Fruit fly (Drosophila melanogaster): ENCODE results near the gene CG17855.

The CG17855 gene

DNA sequence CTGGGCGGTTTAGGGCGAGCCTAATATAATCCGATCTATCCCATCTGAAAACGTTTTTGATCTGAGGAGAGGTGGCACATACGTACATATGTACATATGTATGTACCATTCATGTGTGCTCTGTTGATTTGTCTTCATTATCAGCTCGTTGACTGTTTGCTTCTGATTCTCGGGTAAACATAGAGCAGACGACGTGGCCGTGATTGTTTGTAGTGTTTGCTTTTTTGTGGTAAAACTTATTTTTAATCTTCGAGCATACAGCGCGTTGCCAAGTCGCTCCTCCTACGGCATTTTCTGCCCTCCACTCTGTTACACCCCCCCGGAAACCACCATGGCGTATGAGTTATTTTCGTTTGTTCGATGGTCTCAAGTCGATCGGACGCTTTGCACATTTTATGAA lies 14.6 kb upstream of the CG17855 start:
- TF ChIP-seq CG8478 (optimal IDR thresholded peaks at IDR 0.05) (no peak), pan (optimal IDR thresholded peaks at IDR 0.05) (no peak), psq (optimal IDR thresholded peaks at IDR 0.05) (no peak), usp (GFP tag; optimal IDR thresholded peaks at IDR 0.05) (no peak), Dll (optimal IDR thresholded peaks at IDR 0.05) (no peak), EcR (GFP tag; optimal IDR thresholded peaks at IDR 0.05) (no peak)

- TF ChIP-seq psq (optimal IDR thresholded peaks at IDR 0.05) (no peak), pan (optimal IDR thresholded peaks at IDR 0.05) (peak; percentile 23)
Measured at dm6 chr2L:9526518-9526917, 13.8 kb upstream of the CG17855 start.

dm6 chr2L:9528215-9528614 lies 12.1 kb upstream of the CG17855 start, which contains the start of gene CG31883:
Gene CG31883 (plus strand): TSS chr2L:9528515.
- no peak for TF ChIP-seq psq (optimal IDR thresholded peaks at IDR 0.05)

DNA sequence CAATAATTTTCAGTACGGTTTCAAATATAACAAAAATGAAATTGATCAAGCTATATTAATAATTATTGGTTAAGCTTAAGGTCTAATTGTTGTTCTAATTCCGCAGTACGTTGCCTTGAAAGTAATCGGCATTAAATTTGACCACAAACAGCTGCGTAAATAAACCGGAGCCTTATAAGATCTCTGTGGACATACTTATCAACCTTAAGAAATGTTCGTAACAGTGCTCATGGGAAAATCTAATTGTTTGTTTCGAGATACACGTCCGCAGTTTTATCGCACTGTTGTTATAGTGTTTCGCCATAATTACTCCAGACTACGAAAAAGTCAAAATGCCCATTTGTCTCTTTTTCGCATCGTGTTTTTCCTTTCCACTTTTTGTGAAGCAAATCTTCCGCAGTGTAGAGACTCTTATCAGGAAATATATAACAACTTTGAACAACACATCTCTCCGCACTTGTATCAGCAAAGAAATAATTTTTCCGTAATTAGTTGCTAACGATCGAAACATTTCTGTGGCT lies 10.4 kb upstream of the CG17855 start:
- TF ChIP-seq psq (optimal IDR thresholded peaks at IDR 0.05): no peak
- TF ChIP-seq CG8478 (optimal IDR thresholded peaks at IDR 0.05): no peak
- no peak for TF ChIP-seq pan (optimal IDR thresholded peaks at IDR 0.05)
- no peak for TF ChIP-seq EcR (GFP tag; optimal IDR thresholded peaks at IDR 0.05)
- TF ChIP-seq Dll (optimal IDR thresholded peaks at IDR 0.05): no peak
- TF ChIP-seq usp (GFP tag; optimal IDR thresholded peaks at IDR 0.05): no peak

DNA sequence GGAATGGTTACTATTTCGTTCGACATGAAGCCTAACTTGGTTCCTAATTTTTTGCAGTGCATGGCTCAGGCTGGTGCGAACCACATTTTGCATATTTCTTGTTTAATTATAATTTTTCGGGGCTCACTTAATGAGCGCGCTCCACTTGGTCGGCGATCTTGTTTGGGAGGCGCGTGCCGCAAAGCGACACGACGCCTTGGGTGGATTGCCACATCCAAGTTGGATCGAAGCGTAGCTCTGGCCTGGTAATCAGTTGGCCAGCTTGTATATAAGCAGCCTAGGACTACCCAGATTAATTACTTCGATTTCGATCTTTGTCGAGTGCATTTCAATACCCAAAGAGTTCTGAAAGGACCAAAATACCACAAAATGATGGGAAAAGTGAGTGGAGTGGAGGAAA lies 2.3 kb downstream of the CG17855 start, which contains the start of gene Cpr30B:
TSS of gene Cpr30B (plus strand) at position 301 of the 400 bp plus-strand sequence.
- TF ChIP-seq CG8478 (optimal IDR thresholded peaks at IDR 0.05): no peak

- no peak for TF ChIP-seq EcR (GFP tag; optimal IDR thresholded peaks at IDR 0.05)
- TF ChIP-seq CG8478 (optimal IDR thresholded peaks at IDR 0.05): no peak
- TF ChIP-seq pan (optimal IDR thresholded peaks at IDR 0.05): no peak
- TF ChIP-seq psq (optimal IDR thresholded peaks at IDR 0.05): no peak
- no peak for TF ChIP-seq usp (GFP tag; optimal IDR thresholded peaks at IDR 0.05)
- TF ChIP-seq Dll (optimal IDR thresholded peaks at IDR 0.05): no peak
Measured at dm6 chr2L:9543871-9544270, 3.5 kb downstream of the CG17855 start, which contains the start of gene CG13113. Gene CG13113 (plus strand): TSS chr2L:9544171.

dm6 chr2L:9545511-9545910 lies 5.2 kb downstream of the CG17855 start, which contains the start of gene CG13114:
Gene CG13114 (plus strand): TSS chr2L:9545811.
- TF ChIP-seq Dll (optimal IDR thresholded peaks at IDR 0.05) (no peak), EcR (GFP tag; optimal IDR thresholded peaks at IDR 0.05) (no peak), pan (optimal IDR thresholded peaks at IDR 0.05) (no peak), CG8478 (optimal IDR thresholded peaks at IDR 0.05) (no peak)

DNA sequence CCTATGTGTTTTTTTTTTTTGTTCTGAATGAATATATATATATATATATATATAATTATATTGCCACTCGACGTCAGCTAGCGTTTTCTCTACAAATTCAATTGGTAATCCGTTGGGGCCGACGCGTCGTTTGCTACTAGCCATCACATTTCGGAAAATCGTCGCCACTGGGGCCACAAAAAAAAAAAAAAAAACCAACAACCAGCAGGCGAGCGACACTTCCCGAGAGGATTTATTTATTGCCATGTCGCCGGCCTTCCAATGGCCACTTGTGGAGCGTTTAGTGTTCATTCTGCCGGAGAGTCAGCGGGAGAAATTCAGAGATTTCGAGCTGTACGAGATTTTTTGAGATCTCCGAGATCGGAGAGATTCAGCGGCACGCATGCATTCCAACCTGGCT lies 10.6 kb downstream of the CG17855 start:
- no peak for TF ChIP-seq usp (GFP tag; optimal IDR thresholded peaks at IDR 0.05)
- TF ChIP-seq psq (optimal IDR thresholded peaks at IDR 0.05): no peak
- TF ChIP-seq pan (optimal IDR thresholded peaks at IDR 0.05): no peak
- no peak for TF ChIP-seq EcR (GFP tag; optimal IDR thresholded peaks at IDR 0.05)
- no peak for TF ChIP-seq Dll (optimal IDR thresholded peaks at IDR 0.05)
- no peak for TF ChIP-seq CG8478 (optimal IDR thresholded peaks at IDR 0.05)

DNA sequence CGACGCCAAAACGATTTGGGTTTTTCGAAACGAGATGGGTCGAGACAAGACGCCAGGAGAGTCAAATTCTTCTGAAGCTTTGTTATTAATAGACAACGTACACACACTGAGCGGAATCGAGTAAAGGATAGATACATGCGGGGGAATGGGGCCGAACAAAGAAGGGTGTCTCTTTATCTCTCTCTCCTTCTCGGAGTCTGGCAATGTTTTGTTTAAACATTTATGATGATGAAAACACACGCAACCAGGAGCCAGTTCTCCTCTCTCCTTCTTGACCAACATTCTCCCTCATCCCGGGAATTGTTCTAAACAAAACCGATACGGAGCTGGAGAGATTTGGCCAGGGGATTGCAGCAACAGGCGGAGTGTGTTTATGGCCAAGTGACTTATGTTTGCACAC lies 17.5 kb downstream of the CG17855 start:
- TF ChIP-seq Dll (optimal IDR thresholded peaks at IDR 0.05) (no peak), pan (optimal IDR thresholded peaks at IDR 0.05) (no peak), EcR (GFP tag; optimal IDR thresholded peaks at IDR 0.05) (no peak), usp (GFP tag; optimal IDR thresholded peaks at IDR 0.05) (no peak), psq (optimal IDR thresholded peaks at IDR 0.05) (no peak), CG8478 (optimal IDR thresholded peaks at IDR 0.05) (no peak)

- TF ChIP-seq EcR (GFP tag; optimal IDR thresholded peaks at IDR 0.05) (no peak), Dll (optimal IDR thresholded peaks at IDR 0.05) (no peak), usp (GFP tag; optimal IDR thresholded peaks at IDR 0.05) (no peak), CG8478 (optimal IDR thresholded peaks at IDR 0.05) (no peak), psq (optimal IDR thresholded peaks at IDR 0.05) (no peak), pan (optimal IDR thresholded peaks at IDR 0.05) (no peak)
Measured at dm6 chr2L:9560045-9560587, 19.8 kb downstream of the CG17855 start.

DNA sequence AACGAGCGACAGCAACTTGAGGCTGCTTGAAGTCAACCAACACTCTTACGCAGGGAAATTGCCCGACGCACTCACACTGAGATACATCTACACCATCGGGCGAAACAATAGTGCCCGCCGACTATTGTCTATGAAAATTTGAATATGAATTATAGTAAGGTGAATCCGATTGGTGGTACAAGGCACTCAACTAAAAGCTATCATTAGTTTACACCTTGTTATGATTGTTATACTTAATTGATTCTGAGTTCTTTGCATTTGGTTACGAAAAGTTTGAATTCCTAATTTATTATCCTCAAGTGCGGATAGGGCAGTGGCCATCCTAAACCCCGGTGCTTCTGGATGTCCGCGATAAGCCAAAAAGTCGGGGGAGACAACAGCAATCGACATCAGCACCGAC lies 22.4 kb downstream of the CG17855 start:
- TF ChIP-seq EcR (GFP tag; optimal IDR thresholded peaks at IDR 0.05) (no peak), CG8478 (optimal IDR thresholded peaks at IDR 0.05) (no peak), psq (optimal IDR thresholded peaks at IDR 0.05) (no peak), pan (optimal IDR thresholded peaks at IDR 0.05) (no peak), Dll (optimal IDR thresholded peaks at IDR 0.05) (no peak), usp (GFP tag; optimal IDR thresholded peaks at IDR 0.05) (no peak)

DNA sequence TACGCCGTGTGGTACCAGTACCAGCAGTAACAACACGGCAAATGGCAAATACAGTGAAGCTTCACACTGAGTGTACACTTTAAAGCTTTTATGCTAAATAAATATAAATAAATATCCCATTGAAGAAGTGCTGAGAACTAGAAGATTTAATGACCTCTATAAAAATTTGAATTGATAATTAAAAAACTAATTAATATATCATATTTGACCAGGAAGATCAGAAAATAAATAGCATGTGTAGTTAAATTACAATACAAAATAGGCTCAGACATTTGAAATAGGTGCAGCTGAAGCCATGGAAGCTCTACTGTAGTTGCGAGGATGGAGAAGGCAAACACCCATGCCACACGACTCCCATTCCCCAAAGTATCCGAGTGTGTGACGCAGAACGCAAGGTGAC lies 24.2 kb downstream of the CG17855 start:
- TF ChIP-seq Dll (optimal IDR thresholded peaks at IDR 0.05) (no peak), CG8478 (optimal IDR thresholded peaks at IDR 0.05) (no peak), EcR (GFP tag; optimal IDR thresholded peaks at IDR 0.05) (no peak), psq (optimal IDR thresholded peaks at IDR 0.05) (no peak), usp (GFP tag; optimal IDR thresholded peaks at IDR 0.05) (no peak), pan (optimal IDR thresholded peaks at IDR 0.05) (no peak)

DNA sequence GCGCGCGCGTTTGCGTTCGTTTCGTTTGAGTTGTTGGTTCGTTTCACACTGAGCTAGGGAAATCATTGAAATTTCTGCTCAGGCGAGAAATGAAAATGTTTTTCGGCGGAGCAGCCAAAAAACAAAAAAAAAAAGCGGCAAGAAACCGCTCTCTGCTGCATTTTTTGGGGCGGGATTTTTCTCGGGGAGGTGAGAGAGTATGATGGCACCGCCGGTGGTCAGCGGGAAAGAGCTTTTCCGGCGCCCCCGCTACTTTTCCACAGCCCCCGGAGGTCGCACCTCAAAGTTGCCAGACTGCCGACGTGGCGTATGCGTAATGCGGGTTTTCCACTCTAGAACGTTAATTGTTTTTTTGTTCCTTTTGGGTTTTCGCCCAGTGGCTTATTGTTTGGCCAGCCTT lies 25.1 kb downstream of the CG17855 start, which contains the start of gene CG46468:
TSS of gene CG46468 (minus strand) at position 52 of the 400 bp plus-strand sequence.
- no peak for TF ChIP-seq EcR (GFP tag; optimal IDR thresholded peaks at IDR 0.05)
- no peak for TF ChIP-seq psq (optimal IDR thresholded peaks at IDR 0.05)
- no peak for TF ChIP-seq pan (optimal IDR thresholded peaks at IDR 0.05)
- TF ChIP-seq CG8478 (optimal IDR thresholded peaks at IDR 0.05): no peak
- no peak for TF ChIP-seq usp (GFP tag; optimal IDR thresholded peaks at IDR 0.05)
- TF ChIP-seq Dll (optimal IDR thresholded peaks at IDR 0.05): no peak
